Fruit fly (Drosophila melanogaster) whole organism, embryonic: Measurements from ENCODE around the gene CG11670.

ENCODE experiments used
- CG1024 ChIP-seq: fragments of 200-800 bp; sonication (Bioruptor generic); IDR thresholded peaks from 2 replicates; pipeline ENCODE4 v1.3.6; 2022; ENCODE audit warnings: missing biosample characterization, missing genetic modification characterization
- CG10462 ChIP-seq: fragments of 200-800 bp; sonication (Bioruptor generic); optimal IDR thresholded peaks from 2 replicates; lab custom pipeline; 2016; ENCODE audit warnings: missing biosample characterization, missing genetic modification characterization
- CG12104 ChIP-seq: fragments of 200-800 bp; sonication (Bioruptor generic); optimal IDR thresholded peaks from 3 replicates; lab custom pipeline; 2016; ENCODE audit warnings: missing biosample characterization, missing genetic modification characterization
- CG12219 ChIP-seq: fragments of 200-800 bp; sonication (Bioruptor generic); optimal IDR thresholded peaks from 3 replicates; lab custom pipeline; 2018; ENCODE audit warnings: missing biosample characterization, mild to moderate bottlenecking, missing genetic modification characterization
- CG13894 ChIP-seq: fragments of 200-800 bp; sonication (Bioruptor generic); optimal IDR thresholded peaks from 3 replicates; lab custom pipeline; 2018; ENCODE audit warnings: missing biosample characterization, mild to moderate bottlenecking, missing genetic modification characterization, moderate library complexity
- CG14441 ChIP-seq: fragments of 200-800 bp; sonication (Bioruptor generic); IDR thresholded peaks from 2 replicates; pipeline ENCODE4 v1.3.6; 2022; ENCODE audit warnings: missing biosample characterization, missing genetic modification characterization
- CG14965 ChIP-seq: fragments of 200-800 bp; sonication (Bioruptor generic); optimal IDR thresholded peaks from 2 replicates; lab custom pipeline; 2016; ENCODE audit warnings: missing biosample characterization, missing genetic modification characterization, borderline replicate concordance
- CG15696 ChIP-seq: fragments of 200-800 bp; sonication (Bioruptor generic); optimal IDR thresholded peaks from 2 replicates; lab custom pipeline; 2019; ENCODE audit warnings: missing biosample characterization, mild to moderate bottlenecking, missing genetic modification characterization, moderate library complexity
- CG1647 ChIP-seq: fragments of 200-800 bp; sonication (Bioruptor generic); optimal IDR thresholded peaks from 3 replicates; lab custom pipeline; 2016; ENCODE audit warnings: missing biosample characterization, missing genetic modification characterization
- CG17359 ChIP-seq: fragments of 200-800 bp; sonication (Bioruptor generic); optimal IDR thresholded peaks from 3 replicates; lab custom pipeline; 2018; ENCODE audit warnings: missing biosample characterization, mild to moderate bottlenecking, missing genetic modification characterization, moderate library complexity
- CG1792 ChIP-seq: fragments of 200-800 bp; sonication (Bioruptor generic); optimal IDR thresholded peaks from 2 replicates; lab custom pipeline; 2016; ENCODE audit warnings: missing biosample characterization, missing genetic modification characterization
- CG18476 ChIP-seq: fragments of 200-800 bp; sonication (Bioruptor generic); optimal IDR thresholded peaks from 2 replicates; lab custom pipeline; 2016; ENCODE audit warnings: missing biosample characterization, mild to moderate bottlenecking, missing genetic modification characterization
- CG33213 ChIP-seq: fragments of 200-800 bp; sonication (Bioruptor generic); optimal IDR thresholded peaks from 3 replicates; lab custom pipeline; 2016; ENCODE audit warnings: missing biosample characterization, missing genetic modification characterization
- CG4820 ChIP-seq: fragments of 200-800 bp; sonication (Bioruptor generic); optimal IDR thresholded peaks from 3 replicates; lab custom pipeline; 2016; ENCODE audit warnings: missing biosample characterization, missing genetic modification characterization
- CG6272 ChIP-seq: fragments of 200-800 bp; sonication (Bioruptor generic); IDR thresholded peaks from 2 replicates; pipeline ENCODE4 v1.3.6; 2022; ENCODE audit warnings: missing biosample characterization, missing genetic modification characterization
- CG7556 ChIP-seq: fragments of 200-800 bp; sonication (Bioruptor generic); optimal IDR thresholded peaks from 2 replicates; lab custom pipeline; 2017; ENCODE audit warnings: missing biosample characterization, mild to moderate bottlenecking, missing genetic modification characterization
- CG8089 ChIP-seq: fragments of 200-800 bp; sonication (Bioruptor generic); optimal IDR thresholded peaks from 3 replicates; lab custom pipeline; 2016; ENCODE audit warnings: missing biosample characterization, missing genetic modification characterization
- CG8388 ChIP-seq: fragments of 200-800 bp; sonication (Bioruptor generic); optimal IDR thresholded peaks from 2 replicates; lab custom pipeline; 2019; ENCODE audit warnings: missing biosample characterization, mild to moderate bottlenecking, missing genetic modification characterization, moderate library complexity
- CG9215 ChIP-seq: fragments of 200-800 bp; sonication (Bioruptor generic); IDR thresholded peaks from 2 replicates; pipeline ENCODE4 v1.3.6; 2022; ENCODE audit warnings: missing biosample characterization, missing genetic modification characterization
- CG9609 ChIP-seq: fragments of 200-800 bp; sonication (Bioruptor generic); optimal IDR thresholded peaks from 3 replicates; lab custom pipeline; 2016; ENCODE audit warnings: missing biosample characterization, missing genetic modification characterization
- D19A ChIP-seq: fragments of 200-800 bp; optimal IDR thresholded peaks from 3 replicates; lab custom pipeline; 2019; ENCODE audit warnings: missing biosample characterization, mild to moderate bottlenecking, missing genetic modification characterization, moderate library complexity
- Dbx ChIP-seq: fragments of 200-800 bp; sonication (Bioruptor generic); IDR thresholded peaks from 3 replicates; pipeline ENCODE4 v1.3.6; 2022; ENCODE audit warnings: missing biosample characterization, missing genetic modification characterization
- Dll ChIP-seq: fragments of 200-800 bp; sonication (Bioruptor generic); IDR thresholded peaks from 4 replicates; pipeline ENCODE4 v1.3.6; 2022; ENCODE audit warnings: missing biosample characterization, missing genetic modification characterization; ENCODE audit not compliant: partially characterized antibody
- H15 ChIP-seq: fragments of 200-800 bp; sonication (Bioruptor generic); IDR thresholded peaks from 3 replicates; pipeline ENCODE4 v1.3.6; 2022; ENCODE audit warnings: missing biosample characterization, missing genetic modification characterization
- HLH4C ChIP-seq: fragments of 200-800 bp; sonication (Bioruptor generic); IDR thresholded peaks from 3 replicates; pipeline ENCODE4 v1.3.6; 2022; ENCODE audit warnings: missing biosample characterization, missing genetic modification characterization; ENCODE audit not compliant: partially characterized antibody
- HLHmδ ChIP-seq: fragments of 200-800 bp; sonication (Bioruptor generic); optimal IDR thresholded peaks from 2 replicates; lab custom pipeline; 2018; ENCODE audit warnings: missing biosample characterization, mild to moderate bottlenecking, missing genetic modification characterization, moderate library complexity
- Hr51 ChIP-seq, 2 experiments: fragments of 200-800 bp; sonication (Bioruptor generic); optimal IDR thresholded peaks; 2 replicates in 1 of 2; 3 replicates in 1 of 2; lab custom pipeline; 2016 to 2018; ENCODE audit warnings: missing biosample characterization in 2 of 2, missing genetic modification characterization in 2 of 2, mild to moderate bottlenecking in 1 of 2, moderate library complexity in 1 of 2
- Myb ChIP-seq: fragments of 200-800 bp; sonication (Bioruptor generic); optimal IDR thresholded peaks from 2 replicates; lab custom pipeline; 2016; ENCODE audit warnings: missing biosample characterization, missing genetic modification characterization
- PHDP ChIP-seq: fragments of 200-800 bp; sonication (Bioruptor generic); optimal IDR thresholded peaks from 3 replicates; lab custom pipeline; 2018; ENCODE audit warnings: missing biosample characterization, mild to moderate bottlenecking, missing genetic modification characterization, moderate library complexity
- Sox100B ChIP-seq: fragments of 200-800 bp; sonication (Bioruptor generic); optimal IDR thresholded peaks from 3 replicates; lab custom pipeline; 2018; ENCODE audit warnings: missing biosample characterization, mild to moderate bottlenecking, missing genetic modification characterization
- Sry-δ ChIP-seq: fragments of 200-800 bp; sonication (Bioruptor generic); optimal IDR thresholded peaks from 2 replicates; lab custom pipeline; 2016; ENCODE audit warnings: missing biosample characterization, missing genetic modification characterization
- YL-1 ChIP-seq: fragments of 200-800 bp; sonication (Bioruptor generic); optimal IDR thresholded peaks from 3 replicates; lab custom pipeline; 2017; ENCODE audit warnings: missing biosample characterization, mild to moderate bottlenecking, missing genetic modification characterization
- ac ChIP-seq: fragments of 200-800 bp; sonication (Bioruptor generic); optimal IDR thresholded peaks from 3 replicates; lab custom pipeline; 2017; ENCODE audit warnings: missing biosample characterization, mild to moderate bottlenecking, missing genetic modification characterization
- al ChIP-seq: fragments of 200-800 bp; sonication (Bioruptor generic); IDR thresholded peaks from 2 replicates; pipeline ENCODE4 v1.3.6; 2022; ENCODE audit warnings: missing biosample characterization, missing genetic modification characterization
- danr ChIP-seq: fragments of 200-800 bp; sonication (Bioruptor generic); IDR thresholded peaks from 2 replicates; pipeline ENCODE4 v1.3.6; 2022; ENCODE audit warnings: missing biosample characterization, missing genetic modification characterization
- dimm ChIP-seq: fragments of 200-800 bp; sonication (Bioruptor generic); IDR thresholded peaks from 2 replicates; pipeline ENCODE4 v1.3.6; 2022; ENCODE audit warnings: missing biosample characterization, missing genetic modification characterization
- en ChIP-seq: fragments of 200-800 bp; sonication (Bioruptor generic); optimal IDR thresholded peaks from 2 replicates; lab custom pipeline; 2016; ENCODE audit warnings: missing biosample characterization, missing genetic modification characterization
- fd102C ChIP-seq: fragments of 200-800 bp; sonication (Bioruptor generic); optimal IDR thresholded peaks from 2 replicates; lab custom pipeline; 2018; ENCODE audit warnings: missing biosample characterization, mild to moderate bottlenecking, missing genetic modification characterization, moderate library complexity
- mam ChIP-seq: fragments of 200-800 bp; sonication (Bioruptor generic); optimal IDR thresholded peaks from 3 replicates; lab custom pipeline; 2016; ENCODE audit warnings: missing biosample characterization, missing genetic modification characterization
- nmo ChIP-seq: fragments of 200-800 bp; sonication (Bioruptor generic); optimal IDR thresholded peaks from 2 replicates; lab custom pipeline; 2018; ENCODE audit warnings: missing biosample characterization, mild to moderate bottlenecking, missing genetic modification characterization, moderate library complexity
- p53 ChIP-seq: fragments of 200-800 bp; sonication (Bioruptor generic); optimal IDR thresholded peaks from 2 replicates; lab custom pipeline; 2016; ENCODE audit warnings: missing biosample characterization, missing genetic modification characterization
- pb ChIP-seq: fragments of 200-800 bp; sonication (Bioruptor generic); optimal IDR thresholded peaks from 3 replicates; lab custom pipeline; 2016; ENCODE audit warnings: missing biosample characterization, missing genetic modification characterization
- pho ChIP-seq: fragments of 200-800 bp; sonication (Bioruptor generic); optimal IDR thresholded peaks from 2 replicates; lab custom pipeline; 2016; ENCODE audit warnings: missing biosample characterization, missing genetic modification characterization
- pzg ChIP-seq: fragments of 200-800 bp; sonication (Bioruptor generic); optimal IDR thresholded peaks from 3 replicates; lab custom pipeline; 2018; ENCODE audit warnings: missing biosample characterization, mild to moderate bottlenecking, missing genetic modification characterization, moderate library complexity
- seq ChIP-seq: fragments of 200-800 bp; sonication (Bioruptor generic); IDR thresholded peaks from 2 replicates; pipeline ENCODE4 v1.3.6; 2022; ENCODE audit warnings: missing biosample characterization, missing genetic modification characterization
- sqz ChIP-seq: fragments of 200-800 bp; sonication (Bioruptor generic); optimal IDR thresholded peaks from 3 replicates; lab custom pipeline; 2018; ENCODE audit warnings: missing biosample characterization, mild to moderate bottlenecking, missing genetic modification characterization
- tgo ChIP-seq: fragments of 200-800 bp; sonication (Bioruptor generic); IDR thresholded peaks from 3 replicates; pipeline ENCODE4 v1.3.6; 2022; ENCODE audit warnings: missing biosample characterization, missing genetic modification characterization
- tio ChIP-seq: fragments of 200-800 bp; sonication (Bioruptor generic); optimal IDR thresholded peaks from 2 replicates; lab custom pipeline; 2017; ENCODE audit warnings: missing biosample characterization, missing genetic modification characterization, inconsistent platforms
- vnd ChIP-seq: fragments of 200-800 bp; sonication (Bioruptor generic); IDR thresholded peaks from 3 replicates; pipeline ENCODE4 v1.3.6; 2022; ENCODE audit warnings: missing biosample characterization, missing genetic modification characterization; ENCODE audit not compliant: partially characterized antibody
- wdn ChIP-seq: fragments of 200-800 bp; sonication (Bioruptor generic); IDR thresholded peaks from 2 replicates; pipeline ENCODE4 v1.3.6; 2022; ENCODE audit warnings: missing biosample characterization, missing genetic modification characterization
- zen2 ChIP-seq: fragments of 200-800 bp; sonication (Bioruptor generic); IDR thresholded peaks from 3 replicates; pipeline ENCODE4 v1.3.6; 2022; ENCODE audit warnings: missing biosample characterization, missing genetic modification characterization; ENCODE audit not compliant: partially characterized antibody

CG11670 gene

dm6 chr3R:13032975-13033445 lies 8.8 kb upstream of the CG11670 start (continued):
- TF ChIP-seq vnd (GFP tag; lab: Robert Waterston, UW): no peak
- TF ChIP-seq CG7556 (GFP tag; lab: Kevin White, UChicago): no peak
- TF ChIP-seq CG4820: no peak
- TF ChIP-seq en: no peak
- TF ChIP-seq CG33213: peak; percentile 23
- no peak for TF ChIP-seq tgo
- TF ChIP-seq CG1647 (GFP tag; lab: Kevin White, UChicago): peak; percentile 5
- no peak; the same call in 1 of the 2 replicates for TF ChIP-seq CG14441
- TF ChIP-seq CG10462 (GFP tag; lab: Kevin White, UChicago): no peak
- TF ChIP-seq zen2: no peak
- no peak for TF ChIP-seq CG13894
- TF ChIP-seq HLHmδ (GFP tag; lab: Kevin White, UChicago): peak; percentile 25
- TF ChIP-seq fd102C (GFP tag; lab: Kevin White, UChicago): no peak
- no peak for TF ChIP-seq Dll (GFP tag; lab: Robert Waterston, UW)
- TF ChIP-seq sqz (GFP tag; lab: Kevin White, UChicago): no peak
- no peak for TF ChIP-seq seq
- peak; percentile 18 for TF ChIP-seq CG12219
- TF ChIP-seq Sry-δ (GFP tag; lab: Kevin White, UChicago): peak; percentile 1
- TF ChIP-seq ac (GFP tag; lab: Kevin White, UChicago): peak; percentile 7
- no peak for TF ChIP-seq al (GFP tag; lab: Robert Waterston, UW)
- TF ChIP-seq YL-1 (GFP tag; lab: Kevin White, UChicago): peak; percentile 16
- peak; percentile 69 for TF ChIP-seq CG17359 (tag; lab: Kevin White, UChicago)
- no peak for TF ChIP-seq wdn (GFP tag; lab: Robert Waterston, UW)
- no peak for TF ChIP-seq CG8089 (GFP tag; lab: Kevin White, UChicago)
- TF ChIP-seq tio (GFP tag; lab: Kevin White, UChicago): no peak
- peak; percentile 39 for TF ChIP-seq CG15696 (tag; lab: Kevin White, UChicago)
- TF ChIP-seq mam (GFP tag; lab: Kevin White, UChicago): no peak
- TF ChIP-seq Sox100B: no peak
- TF ChIP-seq Myb: no peak
- TF ChIP-seq CG9609 (GFP tag; lab: Kevin White, UChicago): no peak
- no peak for TF ChIP-seq nmo
- TF ChIP-seq pzg (GFP tag; lab: Kevin White, UChicago): no peak
- TF ChIP-seq pb: no peak
- no peak for TF ChIP-seq pho (GFP tag; lab: Kevin White, UChicago)
- no peak for TF ChIP-seq HLH4C
- no peak for TF ChIP-seq CG9215 (GFP tag; lab: Robert Waterston, UW)
- peak; percentile 45 for TF ChIP-seq CG12104 (GFP tag; lab: Kevin White, UChicago)
- no peak for TF ChIP-seq D19A (tag; lab: Kevin White, UChicago)
- TF ChIP-seq H15: no peak
- peak; percentile 3 for TF ChIP-seq CG8388 (GFP tag; lab: Kevin White, UChicago)
- TF ChIP-seq PHDP (tag; lab: Kevin White, UChicago): no peak
- no peak for TF ChIP-seq CG1792 (GFP tag; lab: Kevin White, UChicago)
- no peak for TF ChIP-seq CG14965 (GFP tag; lab: Kevin White, UChicago)
- no peak for TF ChIP-seq danr (GFP tag; lab: Robert Waterston, UW)
- TF ChIP-seq CG1024: no peak
- TF ChIP-seq p53: no peak
- TF ChIP-seq CG18476: peak; percentile 12
- no peak for TF ChIP-seq Hr51 (GFP tag; optimal IDR thresholded peaks at IDR 0.05; lab: Kevin White, UChicago)
- no peak for TF ChIP-seq Dbx (GFP tag; lab: Robert Waterston, UW)
- TF ChIP-seq dimm (GFP tag; lab: Robert Waterston, UW): no peak
- no peak for TF ChIP-seq CG6272 (GFP tag; lab: Robert Waterston, UW)
